Fruit fly (Drosophila melanogaster) whole organism, wandering third instar larva: ENCODE results near the gene CG13931.

Source experiments
- Abd-B ChIP-seq: fragments of >200 bp; optimal IDR thresholded peaks from 2 replicates; lab custom pipeline; 2017; ENCODE audit warnings: missing biosample characterization, missing genetic modification characterization
- CG32264 ChIP-seq: fragments of 200-800 bp; sonication (Bioruptor generic); optimal IDR thresholded peaks from 2 replicates; lab custom pipeline; 2016; ENCODE audit warnings: missing biosample characterization, missing genetic modification characterization
- CG9705 ChIP-seq: fragments of 200-800 bp; sonication (Bioruptor generic); optimal IDR thresholded peaks from 2 replicates; lab custom pipeline; 2018; ENCODE audit warnings: missing biosample characterization, mild to moderate bottlenecking, missing genetic modification characterization
- CrebA ChIP-seq: fragments of 200-800 bp; sonication (Bioruptor generic); optimal IDR thresholded peaks from 2 replicates; lab custom pipeline; 2016; ENCODE audit warnings: missing biosample characterization, mild to moderate bottlenecking, missing genetic modification characterization, borderline replicate concordance
- Dfd ChIP-seq: fragments of >200 bp; optimal IDR thresholded peaks from 2 replicates; lab custom pipeline; 2017; ENCODE audit warnings: missing biosample characterization, missing genetic modification characterization
- Dif ChIP-seq: fragments of 200-275, 200-300 bp; sonication (Bioruptor generic); optimal IDR thresholded peaks from 2 replicates; lab custom pipeline; 2018; ENCODE audit warnings: missing biosample characterization, missing genetic modification characterization; ENCODE audit not compliant: partially characterized antibody
- GATAd ChIP-seq: sonication (Bioruptor generic); optimal IDR thresholded peaks from 2 replicates; lab custom pipeline; 2016; ENCODE audit warnings: missing biosample characterization, missing genetic modification characterization
- HLH106 ChIP-seq: fragments of 200-800 bp; optimal IDR thresholded peaks from 3 replicates; lab custom pipeline; 2019; ENCODE audit warnings: missing biosample characterization, mild to moderate bottlenecking, missing genetic modification characterization, moderate library complexity
- Hnf4 ChIP-seq: fragments of 200-800 bp; sonication (Bioruptor generic); optimal IDR thresholded peaks from 2 replicates; lab custom pipeline; 2016; ENCODE audit warnings: missing biosample characterization, mild to moderate bottlenecking, missing genetic modification characterization
- Hr78 ChIP-seq: fragments of >200 bp; optimal IDR thresholded peaks from 2 replicates; lab custom pipeline; 2017; ENCODE audit warnings: missing biosample characterization, missing genetic modification characterization
- Hr83 ChIP-seq: fragments of 200-300 bp; sonication (Bioruptor generic); optimal IDR thresholded peaks from 2 replicates; lab custom pipeline; 2016; ENCODE audit warnings: missing biosample characterization, mild to moderate bottlenecking, missing genetic modification characterization, moderate library complexity; ENCODE audit not compliant: poor library complexity, severe bottlenecking
- Jra ChIP-seq: sonication (Bioruptor generic); optimal IDR thresholded peaks from 2 replicates; lab custom pipeline; 2016; ENCODE audit warnings: missing biosample characterization, missing genetic modification characterization
- Mio ChIP-seq: sonication (Bioruptor generic); optimal IDR thresholded peaks from 2 replicates; lab custom pipeline; 2016; ENCODE audit warnings: missing biosample characterization, missing genetic modification characterization
- Myc ChIP-seq: fragments of >200 bp; optimal IDR thresholded peaks from 2 replicates; lab custom pipeline; 2017
- OdsH ChIP-seq: fragments of 200-800 bp; sonication (Bioruptor generic); optimal IDR thresholded peaks from 2 replicates; lab custom pipeline; 2016; ENCODE audit warnings: missing biosample characterization, mild to moderate bottlenecking, missing genetic modification characterization
- Rel ChIP-seq, 2 experiments: fragments of 200-800 bp; sonication (Bioruptor generic) in 1 of 2; optimal IDR thresholded peaks; 2 replicates in 1 of 2; 3 replicates in 1 of 2; lab custom pipeline; 2016 to 2019; ENCODE audit warnings: mild to moderate bottlenecking in 2 of 2, missing biosample characterization in 2 of 2, missing genetic modification characterization in 2 of 2, moderate library complexity in 1 of 2
- Sp1 ChIP-seq: fragments of 200-800 bp; sonication (Bioruptor generic); optimal IDR thresholded peaks from 3 replicates; lab custom pipeline; 2019; ENCODE audit warnings: missing biosample characterization, mild to moderate bottlenecking, missing genetic modification characterization, moderate library complexity
- Vsx2 ChIP-seq: fragments of 200-300, 225-300 bp; sonication (Bioruptor generic); optimal IDR thresholded peaks from 2 replicates; lab custom pipeline; 2018; ENCODE audit warnings: missing biosample characterization, missing genetic modification characterization; ENCODE audit not compliant: partially characterized antibody
- br ChIP-seq: fragments of 200-800 bp; sonication (Bioruptor generic); optimal IDR thresholded peaks from 2 replicates; lab custom pipeline; 2016; ENCODE audit warnings: missing biosample characterization, missing genetic modification characterization
- brk ChIP-seq: fragments of 200-800 bp; sonication (Bioruptor generic); optimal IDR thresholded peaks from 2 replicates; lab custom pipeline; 2016; ENCODE audit warnings: missing biosample characterization, mild to moderate bottlenecking, missing genetic modification characterization
- dl ChIP-seq, 2 experiments: fragments of 175-275, 200-275 bp in 1 of 2; fragments of 200-275 bp in 1 of 2; sonication (Bioruptor generic); optimal IDR thresholded peaks; lab custom pipeline; 2018; ENCODE audit warnings: mild to moderate bottlenecking in 2 of 2, missing biosample characterization in 2 of 2, missing genetic modification characterization in 2 of 2, moderate library complexity in 2 of 2; ENCODE audit not compliant: partially characterized antibody in 2 of 2, insufficient read depth in 1 of 2
- dmrt93B ChIP-seq: fragments of 200-800 bp; sonication (Bioruptor generic); optimal IDR thresholded peaks from 2 replicates; lab custom pipeline; 2018; ENCODE audit warnings: missing biosample characterization, mild to moderate bottlenecking, missing genetic modification characterization
- dsf ChIP-seq: sonication (Bioruptor generic); optimal IDR thresholded peaks from 2 replicates; lab custom pipeline; 2016; ENCODE audit warnings: missing biosample characterization, missing genetic modification characterization, borderline replicate concordance
- ey ChIP-seq: fragments of 200-800 bp; sonication (Bioruptor generic); optimal IDR thresholded peaks from 2 replicates; lab custom pipeline; 2016; ENCODE audit warnings: missing biosample characterization, missing genetic modification characterization
- foxo ChIP-seq, 2 experiments: fragments of 200-800 bp; sonication (Bioruptor generic); optimal IDR thresholded peaks; 2 replicates in 1 of 2; 3 replicates in 1 of 2; lab custom pipeline; 2016 to 2017; ENCODE audit warnings: missing biosample characterization in 2 of 2, missing genetic modification characterization in 2 of 2
- fru ChIP-seq: fragments of 200-800 bp; sonication (Bioruptor generic); optimal IDR thresholded peaks from 3 replicates; lab custom pipeline; 2016; ENCODE audit warnings: missing biosample characterization, mild to moderate bottlenecking, missing genetic modification characterization
- h ChIP-seq: fragments of 200-800 bp; sonication (Bioruptor generic); optimal IDR thresholded peaks from 3 replicates; lab custom pipeline; 2016; ENCODE audit warnings: missing biosample characterization, mild to moderate bottlenecking, missing genetic modification characterization
- pan ChIP-seq: fragments of >200 bp; optimal IDR thresholded peaks from 2 replicates; lab custom pipeline; 2017
- rgr ChIP-seq: fragments of 200-800 bp; sonication (Bioruptor generic); optimal IDR thresholded peaks from 3 replicates; lab custom pipeline; 2016; ENCODE audit warnings: missing biosample characterization, mild to moderate bottlenecking, missing genetic modification characterization
- usp ChIP-seq: fragments of >200 bp; optimal IDR thresholded peaks from 2 replicates; lab custom pipeline; 2017; ENCODE audit warnings: missing biosample characterization, missing genetic modification characterization
- woc ChIP-seq: sonication (Bioruptor generic); optimal IDR thresholded peaks from 2 replicates; lab custom pipeline; 2016; ENCODE audit warnings: missing biosample characterization, mild to moderate bottlenecking, missing genetic modification characterization

CG13931 gene

dm6 chr3L:1746338-1747199 lies 44.4 kb upstream of the CG13931 start, which contains the start of gene CG13921 (continued):
- TF ChIP-seq Dfd (GFP tag; lab: Kevin White, UChicago): no peak
- TF ChIP-seq dl (GFP tag; optimal IDR thresholded peaks at IDR 0.05; lab: Kevin White, UChicago; ENCODE audit: insufficient read depth in 1 of 2, partially characterized antibody in 2 of 2): no peak
- TF ChIP-seq Myc (lab: Kevin White, UChicago): no peak
- TF ChIP-seq GATAd (GFP tag; lab: Kevin White, UChicago): peak; percentile 94

dm6 chr3L:1745432-1745831 lies 43.2 kb upstream of the CG13931 start:
- no peak for TF ChIP-seq ey (GFP tag; lab: Kevin White, UChicago)
- TF ChIP-seq, all 38 proteins: peak for 0

dm6 chr3L:1742552-1743097 lies 40.4 kb upstream of the CG13931 start:
- no peak for TF ChIP-seq Sp1 (GFP tag; lab: Kevin White, UChicago)
- TF ChIP-seq Hr83: peak; percentile 46
- TF ChIP-seq fru: no peak
- peak; percentile 32 for TF ChIP-seq Hnf4 (GFP tag; lab: Kevin White, UChicago)

- TF ChIP-seq Dif (GFP tag; lab: Kevin White, UChicago): peak; percentile 46
- no peak for TF ChIP-seq dsf
- no peak for TF ChIP-seq Rel (GFP tag; optimal IDR thresholded peaks at IDR 0.05; lab: Kevin White, UChicago)
- TF ChIP-seq Rel (tag; optimal IDR thresholded peaks at IDR 0.05; lab: Kevin White, UChicago): peak; percentile 23
- peak; percentile 0 for TF ChIP-seq woc (GFP tag; lab: Kevin White, UChicago)
- no peak for TF ChIP-seq dmrt93B (GFP tag; lab: Kevin White, UChicago)
- TF ChIP-seq Sp1 (GFP tag; lab: Kevin White, UChicago): peak; percentile 1
Measured at dm6 chr3L:1741655-1742551, 39.7 kb upstream of the CG13931 start.

dm6 chr3L:1741107-1741506 lies 38.9 kb upstream of the CG13931 start:
- TF ChIP-seq OdsH (GFP tag; lab: Kevin White, UChicago) (peak; percentile 44), fru (peak; percentile 17), Hr83 (no peak), h (GFP tag; lab: Kevin White, UChicago) (peak; percentile 20), foxo (GFP tag; optimal IDR thresholded peaks at IDR 0.05; lab: Kevin White, UChicago) (peak in 1 of 2 experiments; percentile 55), CG32264 (GFP tag; lab: Kevin White, UChicago) (peak; percentile 25), Hnf4 (GFP tag; lab: Kevin White, UChicago) (no peak), rgr (GFP tag; lab: Kevin White, UChicago) (peak; percentile 39), br (no peak), ey (GFP tag; lab: Kevin White, UChicago) (peak; percentile 60), HLH106 (peak; percentile 24)

dm6 chr3L:1740129-1740975 lies 38.1 kb upstream of the CG13931 start:
- TF ChIP-seq h (GFP tag; lab: Kevin White, UChicago) (peak; percentile 82), CG9705 (no peak), brk (GFP tag; lab: Kevin White, UChicago) (no peak), Vsx2 (GFP tag; lab: Kevin White, UChicago) (no peak), Hr83 (no peak), CrebA (GFP tag; lab: Kevin White, UChicago) (no peak), pan (lab: Kevin White, UChicago) (no peak), dmrt93B (GFP tag; lab: Kevin White, UChicago) (no peak), Abd-B (GFP tag; lab: Kevin White, UChicago) (no peak), Sp1 (GFP tag; lab: Kevin White, UChicago) (peak; percentile 43), Dfd (GFP tag; lab: Kevin White, UChicago) (no peak), Hr78 (no peak), Jra (GFP tag; lab: Kevin White, UChicago) (no peak), usp (GFP tag; lab: Kevin White, UChicago) (no peak), dl (GFP tag; optimal IDR thresholded peaks at IDR 0.05; lab: Kevin White, UChicago; ENCODE audit: insufficient read depth in 1 of 2, partially characterized antibody in 2 of 2) (no peak), ey (GFP tag; lab: Kevin White, UChicago) (peak; percentile 82), fru (peak; percentile 42), Mio (GFP tag; lab: Kevin White, UChicago) (no peak), Rel (GFP tag; optimal IDR thresholded peaks at IDR 0.05; lab: Kevin White, UChicago) (no peak), Rel (tag; optimal IDR thresholded peaks at IDR 0.05; lab: Kevin White, UChicago) (no peak), rgr (GFP tag; lab: Kevin White, UChicago) (peak; percentile 70), HLH106 (peak; percentile 69), woc (GFP tag; lab: Kevin White, UChicago) (peak; percentile 40)
